Worm (Caenorhabditis elegans): ENCODE measurements around the gene Y34B4A.7.

ce11 chrX:5279170-5279635 lies 35.1 kb downstream of the Y34B4A.7 start, which contains the start of gene Y34B4A.2:
- 0 out of 2 replicates have a peak, but pooled peaks have one; percentile 37 for TF ChIP-seq flt-1 (GFP tag; IDR thresholded peaks at IDR 0.05)
- TF ChIP-seq med-1 (GFP tag; optimal IDR thresholded peaks at IDR 0.05; ENCODE audit: insufficient read depth), result no peak
- no peak for TF ChIP-seq ztf-29 (GFP tag; IDR thresholded peaks at IDR 0.05)
- no peak for TF ChIP-seq tab-1 (GFP tag; IDR thresholded peaks at IDR 0.05)
- no peak for TF ChIP-seq cog-1 (tag; optimal IDR thresholded peaks at IDR 0.05)
